Fruit fly (Drosophila melanogaster) whole organism, pupa: ENCODE data around the gene Ero1L.

Source experiments
- CG17806 ChIP-seq: fragments of 200-800 bp; sonication (Bioruptor generic); optimal IDR thresholded peaks from 2 replicates; lab custom pipeline; 2018; ENCODE audit warnings: missing biosample characterization, mild to moderate bottlenecking, missing genetic modification characterization, moderate library complexity
- CG4496 ChIP-seq: fragments of 200-800 bp; sonication (Bioruptor generic); IDR thresholded peaks from 3 replicates; pipeline ENCODE4 v1.3.6; 2022; ENCODE audit warnings: missing biosample characterization, missing genetic modification characterization
- CG8159 ChIP-seq: fragments of 200-800 bp; sonication (Bioruptor generic); optimal IDR thresholded peaks from 3 replicates; lab custom pipeline; 2018; ENCODE audit warnings: missing biosample characterization, mild to moderate bottlenecking, missing genetic modification characterization, moderate library complexity

DNA sequence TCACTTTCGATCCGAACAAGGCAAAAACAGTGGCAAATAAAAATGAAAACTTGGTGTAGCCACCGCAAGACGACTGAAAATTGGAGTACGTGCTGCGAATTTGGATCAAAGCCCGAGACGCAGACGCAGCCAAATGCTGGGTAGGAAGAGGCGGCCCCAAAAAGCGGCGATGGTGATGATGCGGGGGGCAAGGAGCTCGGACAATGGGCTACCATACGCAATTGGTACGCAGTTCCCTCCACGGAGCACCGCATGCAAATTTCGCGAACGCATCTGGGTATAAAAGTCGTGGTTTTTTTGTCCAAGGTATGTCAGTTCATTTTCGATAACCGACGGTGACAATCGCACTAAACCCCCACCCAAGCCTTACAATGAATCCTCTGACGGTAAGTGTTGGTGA, 44.9 kb downstream of the Ero1L start, which contains the start of gene Cpr64Ad:
- TF ChIP-seq CG4496 (GFP tag; lab: Robert Waterston, UW) (no peak), CG8159 (no peak), CG17806 (no peak)
